Fruit fly (Drosophila melanogaster) whole organism, prepupa: ENCODE results near the gene Septin1.
A peak's percentile ranks its signal among the peaks of the same experiment; 100 is the strongest.

ENCODE experiments used
- Blimp-1 ChIP-seq: fragments of 200-800 bp; sonication (Bioruptor generic); optimal IDR thresholded peaks from 3 replicates; lab custom pipeline; 2017; ENCODE audit warnings: missing biosample characterization, missing genetic modification characterization, mild to moderate bottlenecking, moderate library complexity, missing genetic modification reagents
- CG10631 ChIP-seq: fragments of 200-800 bp; sonication (Bioruptor generic); optimal IDR thresholded peaks from 2 replicates; lab custom pipeline; 2016; ENCODE audit warnings: missing biosample characterization, missing genetic modification characterization
- CG10669 ChIP-seq: fragments of 200-800 bp; sonication (Bioruptor generic); optimal IDR thresholded peaks from 3 replicates; lab custom pipeline; 2018; ENCODE audit warnings: missing biosample characterization, mild to moderate bottlenecking, missing genetic modification characterization, moderate library complexity
- CG11294 ChIP-seq: fragments of 200-800 bp; sonication (Bioruptor generic); IDR thresholded peaks from 2 replicates; pipeline ENCODE4 v1.3.6; 2022; ENCODE audit warnings: missing biosample characterization, missing genetic modification characterization
- CG11762 ChIP-seq: fragments of 200-800 bp; sonication (Bioruptor generic); optimal IDR thresholded peaks from 3 replicates; lab custom pipeline; 2016; ENCODE audit warnings: missing biosample characterization, missing genetic modification characterization; ENCODE audit not compliant: insufficient read depth
- CG11902 ChIP-seq: fragments of 200-800 bp; sonication (Bioruptor generic); optimal IDR thresholded peaks from 3 replicates; lab custom pipeline; 2016; ENCODE audit warnings: missing biosample characterization, missing genetic modification characterization
- CG15336 ChIP-seq: fragments of 200-800 bp; sonication (Bioruptor generic); IDR thresholded peaks from 2 replicates; pipeline ENCODE4 v1.3.6; 2022; ENCODE audit warnings: missing biosample characterization, missing genetic modification characterization
- CG1621 ChIP-seq: fragments of 200-800 bp; sonication (Bioruptor generic); optimal IDR thresholded peaks from 3 replicates; lab custom pipeline; 2018; ENCODE audit warnings: missing biosample characterization, mild to moderate bottlenecking, missing genetic modification characterization
- CG16779 ChIP-seq: fragments of 200-800 bp; sonication (Bioruptor generic); optimal IDR thresholded peaks from 3 replicates; lab custom pipeline; 2017; ENCODE audit warnings: missing biosample characterization, mild to moderate bottlenecking, missing genetic modification characterization
- CG3032 ChIP-seq: fragments of 200-800 bp; optimal IDR thresholded peaks from 2 replicates; lab custom pipeline; 2019; ENCODE audit warnings: missing biosample characterization, mild to moderate bottlenecking, missing genetic modification characterization, moderate library complexity
- CG31627 ChIP-seq: fragments of 200-800 bp; sonication (Bioruptor generic); optimal IDR thresholded peaks from 3 replicates; lab custom pipeline; 2016; ENCODE audit warnings: missing biosample characterization, missing genetic modification characterization
- CG32006 ChIP-seq: fragments of 200-800 bp; sonication (Bioruptor generic); optimal IDR thresholded peaks from 3 replicates; lab custom pipeline; 2017; ENCODE audit warnings: missing biosample characterization, mild to moderate bottlenecking, missing genetic modification characterization
- CG34406 ChIP-seq: fragments of 200-800 bp; sonication (Bioruptor generic); optimal IDR thresholded peaks from 3 replicates; lab custom pipeline; 2016; ENCODE audit warnings: missing biosample characterization, missing genetic modification characterization
- CG6276 ChIP-seq: fragments of 200-800 bp; sonication (Bioruptor generic); optimal IDR thresholded peaks from 2 replicates; lab custom pipeline; 2017; ENCODE audit warnings: missing biosample characterization, mild to moderate bottlenecking, missing genetic modification characterization
- CG6792 ChIP-seq: fragments of 200-800 bp; sonication (Bioruptor generic); optimal IDR thresholded peaks from 3 replicates; lab custom pipeline; 2016; ENCODE audit warnings: missing biosample characterization, missing genetic modification characterization
- CG6808 ChIP-seq: fragments of 200-800 bp; sonication (Bioruptor generic); optimal IDR thresholded peaks from 3 replicates; lab custom pipeline; 2017; ENCODE audit warnings: missing biosample characterization, missing genetic modification characterization, mild to moderate bottlenecking, moderate library complexity, missing genetic modification reagents
- CG6854 ChIP-seq: fragments of 200-800 bp; sonication (Bioruptor generic); optimal IDR thresholded peaks from 2 replicates; lab custom pipeline; 2017; ENCODE audit warnings: missing biosample characterization, mild to moderate bottlenecking, missing genetic modification characterization
- CG8119 ChIP-seq: fragments of 200-800 bp; sonication (Bioruptor generic); IDR thresholded peaks from 3 replicates; pipeline ENCODE4 v1.3.6; 2022; ENCODE audit warnings: missing biosample characterization, missing genetic modification characterization
- CG8319 ChIP-seq: fragments of 200-800 bp; sonication (Bioruptor generic); optimal IDR thresholded peaks from 3 replicates; lab custom pipeline; 2016; ENCODE audit warnings: missing biosample characterization, missing genetic modification characterization
- CG9139 ChIP-seq: fragments of 200-800 bp; sonication (Bioruptor generic); optimal IDR thresholded peaks from 3 replicates; lab custom pipeline; 2017; ENCODE audit warnings: missing biosample characterization, mild to moderate bottlenecking, missing genetic modification characterization
- Eip75B ChIP-seq: fragments of 200-800 bp; sonication (Bioruptor generic); optimal IDR thresholded peaks from 3 replicates; lab custom pipeline; 2016; ENCODE audit warnings: missing biosample characterization, missing genetic modification characterization
- Eip93F ChIP-seq: fragments of 200-800 bp; sonication (Bioruptor generic); optimal IDR thresholded peaks from 2 replicates; lab custom pipeline; 2016; ENCODE audit warnings: missing biosample characterization, mild to moderate bottlenecking, missing genetic modification characterization
- Ets21C ChIP-seq: fragments of 200-800 bp; sonication (Bioruptor generic); optimal IDR thresholded peaks from 3 replicates; lab custom pipeline; 2016; ENCODE audit warnings: missing biosample characterization, missing genetic modification characterization
- Gug ChIP-seq: fragments of 200-800 bp; sonication (Bioruptor generic); IDR thresholded peaks from 2 replicates; pipeline ENCODE4 v1.3.6; 2022; ENCODE audit warnings: missing biosample characterization, missing genetic modification characterization
- Hr38 ChIP-seq: sonication (Bioruptor generic); optimal IDR thresholded peaks from 2 replicates; lab custom pipeline; 2016; ENCODE audit warnings: missing biosample characterization, missing genetic modification characterization
- Hr39 ChIP-seq: fragments of 200-800 bp; sonication (Bioruptor generic); optimal IDR thresholded peaks from 2 replicates; lab custom pipeline; 2016; ENCODE audit warnings: missing biosample characterization, missing genetic modification characterization
- Lpt ChIP-seq: fragments of 200-800 bp; sonication (Bioruptor generic); optimal IDR thresholded peaks from 3 replicates; lab custom pipeline; 2016; ENCODE audit warnings: missing biosample characterization, missing genetic modification characterization
- Met ChIP-seq: fragments of 200-800 bp; sonication (Bioruptor generic); optimal IDR thresholded peaks from 3 replicates; lab custom pipeline; 2016; ENCODE audit warnings: missing biosample characterization, missing genetic modification characterization
- OdsH ChIP-seq: fragments of 200-800 bp; sonication (Bioruptor generic); optimal IDR thresholded peaks from 3 replicates; lab custom pipeline; 2016; ENCODE audit warnings: missing biosample characterization, missing genetic modification characterization
- Sox102F ChIP-seq: fragments of 200-800 bp; sonication (Bioruptor generic); optimal IDR thresholded peaks from 2 replicates; lab custom pipeline; 2016; ENCODE audit warnings: missing biosample characterization, mild to moderate bottlenecking, missing genetic modification characterization
- Sox14 ChIP-seq: fragments of 200-800 bp; sonication (Bioruptor generic); optimal IDR thresholded peaks from 3 replicates; lab custom pipeline; 2016; ENCODE audit warnings: missing biosample characterization, missing genetic modification characterization
- Sox15 ChIP-seq: fragments of 200-800 bp; sonication (Bioruptor generic); optimal IDR thresholded peaks from 3 replicates; lab custom pipeline; 2016; ENCODE audit warnings: missing biosample characterization, missing genetic modification characterization
- achi ChIP-seq: fragments of 200-800 bp; sonication (Bioruptor generic); optimal IDR thresholded peaks from 3 replicates; lab custom pipeline; 2016; ENCODE audit warnings: missing biosample characterization, missing genetic modification characterization
- cyc ChIP-seq: fragments of 200-800 bp; sonication (Bioruptor generic); optimal IDR thresholded peaks from 3 replicates; lab custom pipeline; 2016; ENCODE audit warnings: missing biosample characterization, missing genetic modification characterization
- dsx ChIP-seq: fragments of 200-800 bp; optimal IDR thresholded peaks from 3 replicates; lab custom pipeline; 2019; ENCODE audit warnings: missing biosample characterization, mild to moderate bottlenecking, missing genetic modification characterization, moderate library complexity; ENCODE audit not compliant: poor library complexity, severe bottlenecking
- esn ChIP-seq: fragments of 200-800 bp; sonication (Bioruptor generic); optimal IDR thresholded peaks from 2 replicates; lab custom pipeline; 2016; ENCODE audit warnings: missing biosample characterization, mild to moderate bottlenecking, missing genetic modification characterization, moderate library complexity
- fd59A ChIP-seq: fragments of 200-800 bp; sonication (Bioruptor generic); optimal IDR thresholded peaks from 2 replicates; lab custom pipeline; 2017; ENCODE audit warnings: missing biosample characterization, mild to moderate bottlenecking, missing genetic modification characterization, missing genetic modification reagents
- fd85E ChIP-seq: fragments of 200-800 bp; sonication (Bioruptor generic); optimal IDR thresholded peaks from 3 replicates; lab custom pipeline; 2016; ENCODE audit warnings: missing biosample characterization, missing genetic modification characterization
- fkh ChIP-seq: fragments of 200-800 bp; sonication (Bioruptor generic); optimal IDR thresholded peaks from 3 replicates; lab custom pipeline; 2017; ENCODE audit warnings: missing biosample characterization, mild to moderate bottlenecking, missing genetic modification characterization, moderate library complexity
- lz ChIP-seq: fragments of 200-800 bp; sonication (Bioruptor generic); optimal IDR thresholded peaks from 3 replicates; lab custom pipeline; 2016; ENCODE audit warnings: missing biosample characterization, missing genetic modification characterization
- net ChIP-seq: fragments of 200-800 bp; sonication (Bioruptor generic); optimal IDR thresholded peaks from 3 replicates; lab custom pipeline; 2016; ENCODE audit warnings: missing biosample characterization, missing genetic modification characterization
- pdm3 ChIP-seq: fragments of 200-800 bp; sonication (Bioruptor generic); optimal IDR thresholded peaks from 3 replicates; lab custom pipeline; 2016; ENCODE audit warnings: missing biosample characterization, missing genetic modification characterization
- spab ChIP-seq: fragments of 200-800 bp; sonication (Bioruptor generic); optimal IDR thresholded peaks from 2 replicates; lab custom pipeline; 2017; ENCODE audit warnings: missing biosample characterization, mild to moderate bottlenecking, missing genetic modification characterization, missing genetic modification reagents
- ss ChIP-seq, 2 experiments: fragments of 200-800 bp; sonication (Bioruptor generic); optimal IDR thresholded peaks; 2 replicates in 1 of 2; 3 replicates in 1 of 2; lab custom pipeline; 2017 to 2018; ENCODE audit warnings: mild to moderate bottlenecking in 2 of 2, missing biosample characterization in 2 of 2, missing genetic modification characterization in 2 of 2, moderate library complexity in 1 of 2
- topi ChIP-seq: fragments of 200-800 bp; sonication (Bioruptor generic); optimal IDR thresholded peaks from 3 replicates; lab custom pipeline; 2016; ENCODE audit warnings: missing biosample characterization, missing genetic modification characterization

The Septin1 gene

dm6 chrX:21366311-21366990 lies 8.4 kb downstream of the Septin1 start (continued):
- TF ChIP-seq CG9139 (GFP tag; lab: Kevin White, UChicago) (peak; percentile 54), Sox102F (GFP tag; lab: Kevin White, UChicago) (peak; percentile 72), Ets21C (GFP tag; lab: Kevin White, UChicago) (peak; percentile 26), Lpt (GFP tag; lab: Kevin White, UChicago) (peak; percentile 80), CG10631 (GFP tag; lab: Kevin White, UChicago) (peak; percentile 78), CG3032 (tag; lab: Kevin White, UChicago) (peak; percentile 66), fd85E (GFP tag; lab: Kevin White, UChicago) (no peak), Hr39 (peak; percentile 32), esn (GFP tag; lab: Kevin White, UChicago) (peak; percentile 72)

dm6 chrX:21367363-21368072 lies 9.4 kb downstream of the Septin1 start:
- TF ChIP-seq OdsH (GFP tag; lab: Kevin White, UChicago) (peak; percentile 99), CG6854 (GFP tag; lab: Kevin White, UChicago) (peak; percentile 98), CG9139 (GFP tag; lab: Kevin White, UChicago) (peak; percentile 97), CG8119 (peak; percentile 99), pdm3 (peak; percentile 99), fd59A (peak; percentile 99), CG15336 (peak; percentile 98), Eip75B (GFP tag; lab: Kevin White, UChicago) (peak; percentile 99), CG34406 (GFP tag; lab: Kevin White, UChicago) (peak; percentile 98), CG11762 (GFP tag; lab: Kevin White, UChicago) (peak; percentile 98), Hr39 (peak; percentile 98), dsx (GFP tag; lab: Kevin White, UChicago) (peak; percentile 97), esn (GFP tag; lab: Kevin White, UChicago) (peak; percentile 99), Met (GFP tag; lab: Kevin White, UChicago) (peak; percentile 98), CG11294 (GFP tag; lab: Robert Waterston, UW) (peak; percentile 96), spab (GFP tag; lab: Kevin White, UChicago) (peak; percentile 98), Sox15 (GFP tag; lab: Kevin White, UChicago) (peak; percentile 97), Sox14 (GFP tag; lab: Kevin White, UChicago) (peak; percentile 98), CG6792 (GFP tag; lab: Kevin White, UChicago) (peak; percentile 99), achi (GFP tag; lab: Kevin White, UChicago) (peak; percentile 98), Lpt (GFP tag; lab: Kevin White, UChicago) (peak; percentile 98), CG16779 (peak; percentile 98), cyc (GFP tag; lab: Kevin White, UChicago) (peak; percentile 98), Sox102F (GFP tag; lab: Kevin White, UChicago) (peak; percentile 99), Hr38 (peak; percentile 3), Eip93F (GFP tag; lab: Kevin White, UChicago) (peak; percentile 96), CG10631 (GFP tag; lab: Kevin White, UChicago) (peak; percentile 98), topi (GFP tag; lab: Kevin White, UChicago) (peak; percentile 99), Gug (GFP tag; lab: Robert Waterston, UW) (peak; percentile 97), CG8319 (GFP tag; lab: Kevin White, UChicago) (peak; percentile 97), net (GFP tag; lab: Kevin White, UChicago) (peak; percentile 99), CG31627 (peak; percentile 98), CG11902 (peak; percentile 97), CG6808 (GFP tag; lab: Kevin White, UChicago) (peak; percentile 99), CG32006 (GFP tag; lab: Kevin White, UChicago) (peak; percentile 100), fd85E (GFP tag; lab: Kevin White, UChicago) (peak; percentile 89), Blimp-1 (GFP tag; lab: Kevin White, UChicago) (peak; percentile 96), ss (GFP tag; optimal IDR thresholded peaks at IDR 0.05; lab: Kevin White, UChicago) (peak; percentile 99), CG3032 (tag; lab: Kevin White, UChicago) (peak; percentile 98), fkh (GFP tag; lab: Kevin White, UChicago) (peak; percentile 86), CG6276 (GFP tag; lab: Kevin White, UChicago) (peak; percentile 99), lz (GFP tag; lab: Kevin White, UChicago) (peak; percentile 99), CG1621 (peak; percentile 97), CG10669 (GFP tag; lab: Kevin White, UChicago) (peak; percentile 99)
